Worm (Caenorhabditis elegans) whole organism, late embryonic: ENCODE results near the gene srh-258.

Source experiments
- C38D4.7 ChIP-seq: fragments of 200-800 bp; sonication (Bioruptor generic); optimal IDR thresholded peaks from 2 replicates; lab custom pipeline; 2018; ENCODE audit warnings: mild to moderate bottlenecking, missing genetic modification characterization, moderate library complexity, missing compliant biosample characterization
- ahr-1 ChIP-seq: sonication (generic microtip); optimal IDR thresholded peaks from 2 replicates; lab custom pipeline; 2016; ENCODE audit warnings: missing genetic modification characterization, missing compliant biosample characterization
- ceh-2 ChIP-seq: sonication (generic microtip); optimal IDR thresholded peaks from 2 replicates; lab custom pipeline; 2016; ENCODE audit warnings: missing genotype, missing genetic modification characterization, missing compliant biosample characterization
- ceh-45 ChIP-seq: fragments of 200-800 bp; sonication (Bioruptor generic); IDR thresholded peaks from 2 replicates; pipeline ENCODE4 v1.3.6; 2022; ENCODE audit warnings: missing genetic modification reagents, missing genetic modification characterization, missing compliant biosample characterization
- ceh-6 ChIP-seq: fragments of 200-800 bp; sonication (Bioruptor generic); optimal IDR thresholded peaks from 2 replicates; lab custom pipeline; 2018; ENCODE audit warnings: mild to moderate bottlenecking, missing genetic modification characterization, missing compliant biosample characterization
- che-1 ChIP-seq: sonication (generic microtip); optimal IDR thresholded peaks from 2 replicates; lab custom pipeline; 2016; ENCODE audit warnings: mild to moderate bottlenecking, missing genetic modification characterization, missing compliant biosample characterization
- dmd-4 ChIP-seq: sonication (generic microtip); optimal IDR thresholded peaks from 2 replicates; lab custom pipeline; 2016; ENCODE audit warnings: borderline replicate concordance, missing genetic modification characterization, missing compliant biosample characterization
- elt-4 ChIP-seq: sonication (generic microtip); optimal IDR thresholded peaks from 2 replicates; lab custom pipeline; 2016; ENCODE audit warnings: missing genetic modification characterization, missing compliant biosample characterization
- pqm-1 ChIP-seq: sonication (generic microtip); optimal IDR thresholded peaks from 2 replicates; lab custom pipeline; 2016; ENCODE audit warnings: missing genetic modification characterization, missing compliant biosample characterization
- pros-1 ChIP-seq: fragments of 150-350 bp; optimal IDR thresholded peaks from 2 replicates; lab custom pipeline; 2014; ENCODE audit warnings: missing biosample characterization, missing genetic modification reagents, missing genetic modification characterization
- unc-3 ChIP-seq, 2 experiments: fragments of 200-800 bp in 1 of 2; sonication (Bioruptor generic) in 1 of 2; sonication (generic microtip) in 1 of 2; conservative IDR thresholded peaks in 1 of 2; optimal IDR thresholded peaks in 1 of 2; 2 replicates each; pipeline versions ENCODE4 v1.3.6 to Lab custom; 2016 to 2022; ENCODE audit warnings: missing compliant biosample characterization in 2 of 2, missing genetic modification characterization in 2 of 2, missing genetic modification reagents in 1 of 2
- unc-55 ChIP-seq: sonication (generic microtip); optimal IDR thresholded peaks from 2 replicates; lab custom pipeline; 2017; ENCODE audit warnings: missing biosample characterization, missing genetic modification reagents, missing genetic modification characterization

- TF ChIP-seq C38D4.7 (GFP tag; lab: Kevin White, UChicago) (no peak), ceh-2 (tag; lab: Kevin White, UChicago) (no peak), pros-1 (no peak), ahr-1 (tag; lab: Kevin White, UChicago) (no peak), ceh-45 (GFP tag; lab: Robert Waterston, UW) (no peak), pqm-1 (no peak), che-1 (no peak), ceh-6 (no peak), unc-55 (GFP tag; lab: Kevin White, UChicago) (no peak), dmd-4 (no peak), elt-4 (tag; lab: Kevin White, UChicago) (no peak), unc-3 (GFP tag; conservative IDR thresholded peaks at IDR 0.05; lab: Robert Waterston, UW) (no peak), unc-3 (tag; optimal IDR thresholded peaks at IDR 0.05; lab: Kevin White, UChicago) (no peak)
Observed at ce11 chrV:15417822-15418221, 12.9 kb downstream of the srh-258 start, which contains the start of gene T06E6.10.
